Fruit fly (Drosophila melanogaster) whole organism, embryonic: ENCODE results near the gene kat80.

Source experiments
- Abd-B ChIP-seq: fragments of 200-800 bp; sonication (Bioruptor generic); optimal IDR thresholded peaks from 2 replicates; lab custom pipeline; 2018; ENCODE audit warnings: missing biosample characterization, mild to moderate bottlenecking, missing genetic modification characterization, moderate library complexity
- CG1024 ChIP-seq: fragments of 200-800 bp; sonication (Bioruptor generic); IDR thresholded peaks from 2 replicates; pipeline ENCODE4 v1.3.6; 2022; ENCODE audit warnings: missing biosample characterization, missing genetic modification characterization
- CG10267 ChIP-seq: fragments of 200-800 bp; sonication (Bioruptor generic); optimal IDR thresholded peaks from 2 replicates; lab custom pipeline; 2018; ENCODE audit warnings: missing biosample characterization, mild to moderate bottlenecking, missing genetic modification characterization, moderate library complexity
- CG10366 ChIP-seq: fragments of 200-800 bp; sonication (Bioruptor generic); IDR thresholded peaks from 2 replicates; pipeline ENCODE4 v1.3.6; 2022; ENCODE audit warnings: missing biosample characterization, missing genetic modification characterization
- CG11085 ChIP-seq: fragments of 200-800 bp; sonication (Bioruptor generic); IDR thresholded peaks from 2 replicates; pipeline ENCODE4 v1.3.6; 2022; ENCODE audit warnings: missing biosample characterization, missing genetic modification characterization
- CG11504 ChIP-seq: fragments of 200-800 bp; sonication (Bioruptor generic); optimal IDR thresholded peaks from 3 replicates; lab custom pipeline; 2019; ENCODE audit warnings: missing biosample characterization, mild to moderate bottlenecking, missing genetic modification characterization, moderate library complexity
- CG11696 ChIP-seq: fragments of 200-800 bp; sonication (Bioruptor generic); IDR thresholded peaks from 2 replicates; pipeline ENCODE4 v1.3.6; 2022; ENCODE audit warnings: missing biosample characterization, missing genetic modification characterization
- CG12659 ChIP-seq: fragments of 200-800 bp; sonication (Bioruptor generic); optimal IDR thresholded peaks from 3 replicates; lab custom pipeline; 2017; ENCODE audit warnings: mild to moderate bottlenecking, missing biosample characterization, missing genetic modification reagents, missing genetic modification characterization
- CG15269 ChIP-seq: fragments of 200-800 bp; sonication (Bioruptor generic); optimal IDR thresholded peaks from 2 replicates; lab custom pipeline; 2018; ENCODE audit warnings: missing biosample characterization, mild to moderate bottlenecking, missing genetic modification characterization, moderate library complexity
- CG2129 ChIP-seq: fragments of 200-800 bp; sonication (Bioruptor generic); IDR thresholded peaks from 2 replicates; pipeline ENCODE4 v1.3.6; 2022; ENCODE audit warnings: missing biosample characterization, missing genetic modification characterization; ENCODE audit not compliant: partially characterized antibody
- CG2199 ChIP-seq: fragments of 200-800 bp; sonication (Bioruptor generic); IDR thresholded peaks from 3 replicates; pipeline ENCODE4 v1.3.6; 2022; ENCODE audit warnings: missing biosample characterization, missing genetic modification characterization
- CG34376 ChIP-seq: fragments of 200-800 bp; sonication (Bioruptor generic); optimal IDR thresholded peaks from 2 replicates; lab custom pipeline; 2018; ENCODE audit warnings: missing biosample characterization, mild to moderate bottlenecking, missing genetic modification characterization
- CG34422 ChIP-seq: fragments of 200-800 bp; sonication (Bioruptor generic); IDR thresholded peaks from 3 replicates; pipeline ENCODE4 v1.3.6; 2022; ENCODE audit warnings: missing biosample characterization, missing genetic modification characterization
- CG9797 ChIP-seq: fragments of 200-800 bp; sonication (Bioruptor generic); optimal IDR thresholded peaks from 3 replicates; lab custom pipeline; 2018; ENCODE audit warnings: missing biosample characterization, mild to moderate bottlenecking, missing genetic modification characterization
- Ets65A ChIP-seq: fragments of 200-800 bp; sonication (Bioruptor generic); peaks from one replicate; lab custom pipeline; 2016; ENCODE audit warnings: missing biosample characterization, missing genetic modification characterization
- Fer3 ChIP-seq: fragments of 200-800 bp; sonication (Bioruptor generic); optimal IDR thresholded peaks from 2 replicates; lab custom pipeline; 2018; ENCODE audit warnings: missing biosample characterization, mild to moderate bottlenecking, missing genetic modification characterization, moderate library complexity
- HLH3B ChIP-seq: fragments of 200-800 bp; sonication (Bioruptor generic); IDR thresholded peaks from 2 replicates; pipeline ENCODE4 v1.3.6; 2022; ENCODE audit warnings: missing biosample characterization, missing genetic modification characterization
- HLH4C ChIP-seq: fragments of 200-800 bp; sonication (Bioruptor generic); IDR thresholded peaks from 3 replicates; pipeline ENCODE4 v1.3.6; 2022; ENCODE audit warnings: missing biosample characterization, missing genetic modification characterization; ENCODE audit not compliant: partially characterized antibody
- Hr78 ChIP-seq, 2 experiments: fragments of 200-800 bp in 1 of 2; fragments of >200 bp in 1 of 2; sonication (Bioruptor generic) in 1 of 2; optimal IDR thresholded peaks; 2 replicates each; lab custom pipeline; 2017 to 2019; ENCODE audit warnings: missing biosample characterization in 2 of 2, missing genetic modification characterization in 2 of 2, mild to moderate bottlenecking in 1 of 2, moderate library complexity in 1 of 2
- MESR4 ChIP-seq: fragments of 200-800 bp; sonication (Bioruptor generic); optimal IDR thresholded peaks from 2 replicates; lab custom pipeline; 2018; ENCODE audit warnings: missing biosample characterization, mild to moderate bottlenecking, missing genetic modification characterization, moderate library complexity
- Med ChIP-seq: fragments of 200-800 bp; sonication (Bioruptor generic); peaks from one replicate; lab custom pipeline; 2016; ENCODE audit warnings: missing biosample characterization, missing genetic modification characterization, mild to moderate bottlenecking, inconsistent platforms, moderate library complexity
- Myb ChIP-seq: fragments of 200-800 bp; sonication (Bioruptor generic); optimal IDR thresholded peaks from 2 replicates; lab custom pipeline; 2016; ENCODE audit warnings: missing biosample characterization, missing genetic modification characterization
- Pdp1 ChIP-seq, 2 experiments: fragments of 200-800 bp; sonication (Bioruptor generic); optimal IDR thresholded peaks; 3 replicates each; lab custom pipeline; 2016; ENCODE audit warnings: missing biosample characterization in 2 of 2, missing genetic modification characterization in 2 of 2, mild to moderate bottlenecking in 1 of 2, moderate library complexity in 1 of 2
- Rfx ChIP-seq: fragments of 200-800 bp; sonication (Bioruptor generic); IDR thresholded peaks from 2 replicates; pipeline ENCODE4 v1.3.6; 2022; ENCODE audit warnings: missing biosample characterization, missing genetic modification characterization
- Trl ChIP-seq, 3 experiments: fragments of >200 bp in 2 of 3; fragments of 200-800 bp in 1 of 3; sonication (Bioruptor generic) in 1 of 3; optimal IDR thresholded peaks; 2 replicates in 1 of 3; 3 replicates in 2 of 3; lab custom pipeline; 2016 to 2017; ENCODE audit warnings: missing biosample characterization in 1 of 3, missing genetic modification characterization in 1 of 3
- YL-1 ChIP-seq: fragments of 200-800 bp; sonication (Bioruptor generic); optimal IDR thresholded peaks from 3 replicates; lab custom pipeline; 2017; ENCODE audit warnings: missing biosample characterization, mild to moderate bottlenecking, missing genetic modification characterization
- ash1 ChIP-seq: fragments of 200-800 bp; sonication (Bioruptor generic); optimal IDR thresholded peaks from 2 replicates; lab custom pipeline; 2018; ENCODE audit warnings: missing biosample characterization, mild to moderate bottlenecking, missing genetic modification characterization
- bigmax ChIP-seq: fragments of 200-800 bp; sonication (Bioruptor generic); optimal IDR thresholded peaks from 2 replicates; lab custom pipeline; 2018; ENCODE audit warnings: missing biosample characterization, mild to moderate bottlenecking, missing genetic modification characterization
- bsh ChIP-seq, 2 experiments: fragments of 200-800 bp; sonication (Bioruptor generic); optimal IDR thresholded peaks; 2 replicates each; lab custom pipeline; 2017 to 2018; ENCODE audit warnings: mild to moderate bottlenecking in 2 of 2, missing biosample characterization in 2 of 2, missing genetic modification characterization in 2 of 2, moderate library complexity in 1 of 2
- cg ChIP-seq: fragments of 200-800 bp; sonication (Bioruptor generic); optimal IDR thresholded peaks from 3 replicates; lab custom pipeline; 2019; ENCODE audit warnings: missing biosample characterization, mild to moderate bottlenecking, missing genetic modification characterization, moderate library complexity
- crol ChIP-seq: fragments of 200-800 bp; sonication (Bioruptor generic); IDR thresholded peaks from 2 replicates; pipeline ENCODE4 v1.3.6; 2022; ENCODE audit warnings: missing biosample characterization, missing genetic modification characterization
- dm ChIP-seq: fragments of 200-800 bp; sonication (Bioruptor generic); optimal IDR thresholded peaks from 3 replicates; lab custom pipeline; 2016; ENCODE audit warnings: missing biosample characterization, missing genetic modification characterization
- emc ChIP-seq: fragments of 200-800 bp; sonication (Bioruptor generic); optimal IDR thresholded peaks from 2 replicates; lab custom pipeline; 2016; ENCODE audit warnings: missing biosample characterization, missing genetic modification characterization
- exex ChIP-seq: fragments of 200-800 bp; sonication (Bioruptor generic); optimal IDR thresholded peaks from 4 replicates; lab custom pipeline; 2018; ENCODE audit warnings: missing biosample characterization, mild to moderate bottlenecking, missing genetic modification characterization, moderate library complexity
- fd3F ChIP-seq: fragments of 200-800 bp; sonication (Bioruptor generic); optimal IDR thresholded peaks from 2 replicates; lab custom pipeline; 2018; ENCODE audit warnings: missing biosample characterization, mild to moderate bottlenecking, missing genetic modification characterization, moderate library complexity
- grn ChIP-seq: fragments of 200-800 bp; sonication (Bioruptor generic); optimal IDR thresholded peaks from 3 replicates; lab custom pipeline; 2017; ENCODE audit warnings: missing biosample characterization, missing genetic modification characterization
- jing ChIP-seq: fragments of 200-800 bp; sonication (Bioruptor generic); optimal IDR thresholded peaks from 2 replicates; lab custom pipeline; 2018; ENCODE audit warnings: missing biosample characterization, mild to moderate bottlenecking, missing genetic modification characterization
- ken ChIP-seq: fragments of 200-800 bp; sonication (Bioruptor generic); IDR thresholded peaks from 3 replicates; pipeline ENCODE4 v1.3.6; 2022; ENCODE audit warnings: missing biosample characterization, missing genetic modification characterization
- lmd ChIP-seq: fragments of 200-800 bp; sonication (Bioruptor generic); IDR thresholded peaks from 2 replicates; pipeline ENCODE4 v1.3.6; 2022; ENCODE audit warnings: missing biosample characterization, missing genetic modification characterization
- pho ChIP-seq: fragments of 200-800 bp; sonication (Bioruptor generic); optimal IDR thresholded peaks from 2 replicates; lab custom pipeline; 2016; ENCODE audit warnings: missing biosample characterization, missing genetic modification characterization
- phol ChIP-seq: fragments of 200-800 bp; sonication (Bioruptor generic); optimal IDR thresholded peaks from 3 replicates; lab custom pipeline; 2018; ENCODE audit warnings: missing biosample characterization, mild to moderate bottlenecking, missing genetic modification characterization, moderate library complexity
- pzg ChIP-seq: fragments of 200-800 bp; sonication (Bioruptor generic); optimal IDR thresholded peaks from 3 replicates; lab custom pipeline; 2018; ENCODE audit warnings: missing biosample characterization, mild to moderate bottlenecking, missing genetic modification characterization, moderate library complexity
- sisA ChIP-seq: fragments of 200-800 bp; sonication (Bioruptor generic); IDR thresholded peaks from 2 replicates; pipeline ENCODE4 v1.3.6; 2022; ENCODE audit warnings: missing biosample characterization, missing genetic modification characterization
- sug ChIP-seq: fragments of 200-800 bp; optimal IDR thresholded peaks from 2 replicates; lab custom pipeline; 2019; ENCODE audit warnings: missing biosample characterization, mild to moderate bottlenecking, missing genetic modification characterization, moderate library complexity
- tna ChIP-seq: fragments of 200-800 bp; sonication (Bioruptor generic); IDR thresholded peaks from 2 replicates; pipeline ENCODE4 v1.3.6; 2022; ENCODE audit warnings: missing biosample characterization, missing genetic modification characterization; ENCODE audit not compliant: partially characterized antibody

The kat80 gene

DNA sequence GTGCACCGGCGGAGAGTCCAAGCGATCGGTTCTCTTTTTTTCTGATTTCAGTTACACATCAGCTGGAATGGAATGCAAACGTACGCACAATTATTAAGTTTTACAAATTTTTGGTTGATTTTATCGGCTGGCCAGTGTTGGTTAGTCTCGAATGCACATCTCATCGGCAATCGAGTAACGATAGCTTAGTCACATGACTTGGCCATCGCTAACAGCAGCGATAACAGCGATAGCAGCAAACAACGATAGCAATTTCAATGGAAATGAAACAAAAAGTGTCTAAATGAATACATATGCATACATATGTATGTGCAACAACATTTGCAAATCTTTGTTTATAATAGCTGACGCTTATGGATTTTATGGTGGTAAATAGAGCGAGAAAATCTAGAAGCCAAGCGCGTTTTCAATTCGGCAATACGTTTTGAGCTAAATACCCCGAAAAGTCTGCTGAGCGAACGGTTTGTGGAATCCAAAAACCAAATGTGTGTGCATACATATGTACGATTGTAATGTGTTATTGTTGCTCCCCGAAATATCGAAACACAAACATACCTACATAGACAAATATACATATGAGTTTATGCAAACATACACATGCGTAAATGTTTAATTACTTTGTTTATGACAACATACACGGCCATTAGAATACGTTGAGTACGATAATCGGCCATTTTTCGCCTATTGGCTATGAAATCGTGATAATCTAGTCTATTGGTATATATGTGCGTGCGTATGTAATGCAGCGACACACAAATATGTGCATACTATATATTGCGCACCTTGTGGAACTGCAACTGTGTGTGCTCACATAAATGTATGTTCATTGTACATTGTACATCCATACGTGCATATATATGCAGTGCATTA, 20.7 kb upstream of the kat80 start, which contains the start of gene CG3632 (continued):
- TF ChIP-seq Abd-B (GFP tag; lab: Kevin White, UChicago) (no peak), CG2129 (GFP tag; lab: Robert Waterston, UW) (peak; percentile 41; the same call in 1 of the 2 replicates), HLH3B (GFP tag; lab: Robert Waterston, UW) (no peak), CG12659 (GFP tag; lab: Kevin White, UChicago) (peak; percentile 78), lmd (GFP tag; lab: Robert Waterston, UW) (no peak; the same call in 1 of the 2 replicates), Fer3 (no peak), dm (peak; percentile 23), ken (GFP tag; lab: Robert Waterston, UW) (peak; percentile 56; the same call in 2 of the 3 replicates), pzg (peak; percentile 84), CG1024 (no peak), CG2199 (0 out of 3 replicates have a peak, but pooled peaks have one; percentile 66)

DNA sequence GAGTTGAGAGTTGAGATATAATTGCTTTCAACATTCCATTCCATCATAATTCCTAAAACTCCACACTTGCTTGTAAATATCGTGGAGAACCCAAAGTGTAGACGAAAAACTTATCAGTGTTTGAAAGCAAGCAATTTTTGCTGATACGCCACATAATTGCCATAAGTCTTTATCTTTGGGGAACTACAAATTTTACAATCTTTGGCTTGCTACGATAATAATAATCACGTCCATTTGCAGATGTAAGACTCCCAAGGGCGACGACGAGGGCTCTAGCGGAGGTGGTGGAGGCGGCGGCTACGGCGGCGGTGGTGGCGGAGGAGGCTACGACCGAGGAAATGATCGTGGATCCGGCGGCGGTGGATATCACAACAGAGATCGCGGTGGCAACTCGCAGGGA, 16.7 kb upstream of the kat80 start:
- TF ChIP-seq sisA (GFP tag; lab: Robert Waterston, UW) (no peak), HLH4C (GFP tag; lab: Robert Waterston, UW) (no peak), Med (peak; percentile 48), sug (peak; percentile 25), CG10267 (tag; lab: Kevin White, UChicago) (no peak), crol (GFP tag; lab: Robert Waterston, UW) (peak; percentile 20; the same call in 1 of the 2 replicates), grn (no peak), fd3F (no peak), ash1 (GFP tag; lab: Kevin White, UChicago) (no peak), Pdp1 (GFP tag; optimal IDR thresholded peaks at IDR 0.05; lab: Kevin White, UChicago) (no peak), exex (peak; percentile 69), CG15269 (no peak)

DNA sequence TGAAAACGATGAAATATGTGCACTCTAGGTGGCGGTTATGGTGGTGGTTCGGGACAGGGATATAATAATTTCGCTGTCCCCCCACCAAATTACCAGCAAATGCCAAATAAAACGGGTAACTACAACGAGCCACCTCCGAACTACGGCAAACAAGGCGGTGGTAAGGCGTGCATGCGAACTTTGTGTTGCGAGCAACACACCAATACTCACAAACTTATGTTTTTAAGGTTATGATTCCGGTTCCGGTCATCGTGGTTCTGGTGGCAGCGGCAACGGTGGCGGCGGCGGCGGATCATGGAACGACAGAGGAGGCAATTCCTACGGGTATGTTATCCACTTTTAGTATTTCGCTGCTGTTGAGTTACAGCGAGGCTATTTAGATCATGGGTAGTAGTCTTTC, 13.0 kb upstream of the kat80 start:
- TF ChIP-seq YL-1 (GFP tag; lab: Kevin White, UChicago) (peak; percentile 48), Ets65A (peak; percentile 17), bigmax (GFP tag; lab: Kevin White, UChicago) (peak; percentile 92), dm (peak; percentile 42), emc (GFP tag; lab: Kevin White, UChicago) (no peak), MESR4 (GFP tag; lab: Kevin White, UChicago) (peak; percentile 57), Med (peak; percentile 16), cg (GFP tag; lab: Kevin White, UChicago) (peak; percentile 41), CG11504 (no peak), Rfx (no peak)

DNA sequence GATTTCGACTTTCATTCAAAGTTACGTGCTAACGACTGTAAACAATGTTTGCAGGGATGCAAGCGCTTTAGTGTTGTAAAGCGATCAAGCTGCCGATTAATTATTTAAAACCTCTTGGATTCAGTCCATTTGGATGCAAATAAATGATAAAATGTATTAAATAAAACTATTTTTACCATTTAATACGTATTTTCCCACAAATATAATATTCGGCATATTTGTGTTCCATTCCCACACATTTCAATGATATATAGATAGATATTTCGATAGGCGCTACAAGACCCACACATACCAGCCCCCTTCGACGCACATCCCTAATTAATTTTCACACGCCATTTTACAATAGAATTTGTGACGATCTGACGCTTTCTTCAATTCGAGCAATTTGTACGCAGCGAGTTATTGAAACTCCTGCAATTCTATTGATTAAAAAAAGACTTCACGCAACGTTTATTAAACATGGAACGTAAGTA, 12.5 kb upstream of the kat80 start, which contains the start of the genes CG32576 and caz:
TSS of gene CG32576 (minus strand) at position 42 of the 473 bp plus-strand sequence.
TSS of gene caz (plus strand) at position 319 of the 473 bp plus-strand sequence.
- TF ChIP-seq Myb (peak; percentile 40), phol (tag; lab: Kevin White, UChicago) (peak; percentile 89), CG9797 (peak; percentile 23), CG10366 (no peak), CG11696 (GFP tag; lab: Robert Waterston, UW) (no peak), Trl (optimal IDR thresholded peaks at IDR 0.05; lab: Kevin White, UChicago) (no peak), Trl (GFP tag; optimal IDR thresholded peaks at IDR 0.05; lab: Kevin White, UChicago) (peak; percentile 14), CG11085 (GFP tag; lab: Robert Waterston, UW) (no peak), Hr78 (GFP tag; optimal IDR thresholded peaks at IDR 0.05; lab: Kevin White, UChicago) (no peak), jing (GFP tag; lab: Kevin White, UChicago) (no peak), pho (peak; percentile 30), grn (no peak), bsh (GFP tag; optimal IDR thresholded peaks at IDR 0.05; lab: Kevin White, UChicago) (peak in 1 of 2 experiments; percentile 21), tna (no peak), CG34422 (GFP tag; lab: Robert Waterston, UW) (0 out of 3 replicates have a peak, but pooled peaks have one; percentile 9), CG34376 (GFP tag; lab: Kevin White, UChicago) (peak; percentile 16)
